Worm (Caenorhabditis elegans): Measurements from ENCODE around the gene sups-1.

The sups-1 gene

DNA sequence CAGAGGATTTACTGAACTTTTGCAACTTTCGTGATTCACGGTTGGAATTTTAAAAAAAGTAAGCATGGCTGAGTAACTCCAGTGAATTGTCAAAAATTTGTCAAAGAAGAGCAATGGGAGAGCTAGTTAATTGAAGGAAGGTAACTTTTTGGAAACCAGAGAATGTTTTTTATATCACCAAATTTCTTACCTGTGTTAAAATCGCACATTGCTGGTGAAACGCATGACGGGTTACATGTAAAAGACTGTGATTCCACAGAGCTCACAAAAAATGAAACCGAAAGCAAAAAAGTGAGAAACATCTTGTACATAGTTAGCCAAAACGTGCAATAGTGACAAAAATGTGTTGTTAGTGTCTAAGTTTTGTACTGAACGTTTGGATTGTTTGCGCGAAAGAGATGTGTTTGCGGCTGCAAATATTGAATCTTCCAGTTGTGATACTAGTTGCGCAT, 4.8 kb upstream of the sups-1 start, which contains the start of gene F22F4.9:
F22F4.9 (minus strand) TSS at position 402 of the 452 bp plus-strand sequence.
- TF ChIP-seq lsy-2 (tag; optimal IDR thresholded peaks at IDR 0.05) (no peak), sma-3 (GFP tag; optimal IDR thresholded peaks at IDR 0.05) (no peak), unc-39 (tag; optimal IDR thresholded peaks at IDR 0.05) (no peak), nhr-77 (tag; optimal IDR thresholded peaks at IDR 0.05) (no peak), R02D3.7 (tag; optimal IDR thresholded peaks at IDR 0.05) (no peak), nhr-23 (tag; optimal IDR thresholded peaks at IDR 0.05) (no peak), alr-1 (tag; optimal IDR thresholded peaks at IDR 0.05) (no peak), peb-1 (tag; optimal IDR thresholded peaks at IDR 0.05) (no peak)

ce11 chrX:6001432-6001831, 2.5 kb upstream of the sups-1 start, which contains the start of gene F22F4.4:
F22F4.4 (minus strand) TSS chrX:6001532.
- TF ChIP-seq Y55F3AM.14 (GFP tag; optimal IDR thresholded peaks at IDR 0.05) (no peak), F13H6.1 (tag; optimal IDR thresholded peaks at IDR 0.05) (no peak)

- TF ChIP-seq snpc-4 (tag; optimal IDR thresholded peaks at IDR 0.05) (no peak), peb-1 (tag; optimal IDR thresholded peaks at IDR 0.05) (no peak), sma-9 (GFP tag; optimal IDR thresholded peaks at IDR 0.05) (no peak), sma-9 (tag; optimal IDR thresholded peaks at IDR 0.05) (no peak), ZK546.5 (tag; optimal IDR thresholded peaks at IDR 0.05) (no peak), ztf-11 (tag; optimal IDR thresholded peaks at IDR 0.05) (no peak), zag-1 (tag; optimal IDR thresholded peaks at IDR 0.05) (no peak), elt-3 (tag; optimal IDR thresholded peaks at IDR 0.05) (no peak), ztf-4 (tag; optimal IDR thresholded peaks at IDR 0.05) (no peak), alr-1 (tag; optimal IDR thresholded peaks at IDR 0.05) (no peak), nhr-129 (tag; optimal IDR thresholded peaks at IDR 0.05) (no peak), Y55F3AM.14 (GFP tag; optimal IDR thresholded peaks at IDR 0.05) (no peak), mdl-1 (tag; optimal IDR thresholded peaks at IDR 0.05) (no peak), egl-27 (tag; optimal IDR thresholded peaks at IDR 0.05) (no peak), mbf-1 (tag; optimal IDR thresholded peaks at IDR 0.05) (no peak), elt-1 (tag; optimal IDR thresholded peaks at IDR 0.05) (no peak), aly-2 (tag; optimal IDR thresholded peaks at IDR 0.05) (no peak), nhr-25 (tag; optimal IDR thresholded peaks at IDR 0.05) (no peak)
Observed at ce11 chrX:6002479-6002878, 1.5 kb upstream of the sups-1 start.

ce11 chrX:6004315-6004714, 362 bp downstream of the sups-1 start:
- peak; percentile 47 for TF ChIP-seq blmp-1 (tag; optimal IDR thresholded peaks at IDR 0.05; ENCODE audit: insufficient read depth)
- no peak for TF ChIP-seq fos-1 (tag; optimal IDR thresholded peaks at IDR 0.05)
- peak; percentile 7 for TF ChIP-seq nhr-21 (tag; optimal IDR thresholded peaks at IDR 0.05)
- TF ChIP-seq lin-11 (tag; optimal IDR thresholded peaks at IDR 0.05), result no peak

DNA sequence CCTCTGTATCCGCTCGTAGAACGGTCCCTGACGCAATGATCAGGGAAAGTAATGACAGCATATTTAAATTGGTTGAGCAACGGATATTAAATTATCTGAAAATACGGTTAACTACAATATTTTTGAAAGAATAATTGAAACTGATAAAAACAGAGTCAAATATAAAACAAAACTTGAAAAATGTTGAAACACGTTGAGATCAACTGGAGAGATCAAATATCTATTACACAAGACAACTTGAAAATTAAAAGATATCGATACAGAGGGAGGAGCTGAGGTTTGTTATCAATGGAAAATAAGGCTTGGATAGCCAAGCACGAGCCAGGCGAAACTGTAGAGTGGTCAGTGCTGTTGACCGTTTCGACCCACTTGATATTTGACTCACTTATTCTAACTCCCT, 6.6 kb downstream of the sups-1 start, which contains the start of gene C09B8.3:
C09B8.3 (minus strand) TSS at position 101 of the 400 bp plus-strand sequence.
- TF ChIP-seq sem-4 (tag; optimal IDR thresholded peaks at IDR 0.05), result no peak
- TF ChIP-seq nhr-11 (tag; optimal IDR thresholded peaks at IDR 0.05), result no peak
- no peak for TF ChIP-seq Y55F3AM.14 (GFP tag; optimal IDR thresholded peaks at IDR 0.05)
- TF ChIP-seq mab-5 (tag; optimal IDR thresholded peaks at IDR 0.05), result no peak
- no peak for TF ChIP-seq F13H6.1 (tag; optimal IDR thresholded peaks at IDR 0.05)
- no peak for TF ChIP-seq nhr-21 (tag; optimal IDR thresholded peaks at IDR 0.05)
- no peak for TF ChIP-seq lin-11 (tag; optimal IDR thresholded peaks at IDR 0.05)
- no peak for TF ChIP-seq gmeb-1 (tag; optimal IDR thresholded peaks at IDR 0.05)
- TF ChIP-seq nhr-129 (tag; optimal IDR thresholded peaks at IDR 0.05), result no peak
- no peak for TF ChIP-seq blmp-1 (tag; optimal IDR thresholded peaks at IDR 0.05; ENCODE audit: insufficient read depth)
- TF ChIP-seq dmd-4 (tag; optimal IDR thresholded peaks at IDR 0.05), result no peak
- no peak for TF ChIP-seq nhr-6 (tag; optimal IDR thresholded peaks at IDR 0.05)
- TF ChIP-seq aly-2 (tag; optimal IDR thresholded peaks at IDR 0.05), result no peak

- TF ChIP-seq nhr-25 (tag; optimal IDR thresholded peaks at IDR 0.05), result peak; percentile 35
- no peak for TF ChIP-seq elt-3 (tag; optimal IDR thresholded peaks at IDR 0.05)
- no peak for TF ChIP-seq elt-1 (tag; optimal IDR thresholded peaks at IDR 0.05)
- TF ChIP-seq nhr-77 (tag; optimal IDR thresholded peaks at IDR 0.05), result no peak
- no peak for TF ChIP-seq nhr-11 (tag; optimal IDR thresholded peaks at IDR 0.05)
- TF ChIP-seq mbf-1 (tag; optimal IDR thresholded peaks at IDR 0.05), result no peak
Observed at ce11 chrX:6015096-6015495, 11.1 kb downstream of the sups-1 start, which contains the start of gene C09B8.8. C09B8.8 (plus strand) TSS chrX:6015492.

Measured in whole organism, L2 larva.